Worm (Caenorhabditis elegans) whole organism, early embryonic: Measurements from ENCODE around the gene srt-70.

Experiments used
- F13C5.2 ChIP-seq: sonication (generic microtip); optimal IDR thresholded peaks from 2 replicates; lab custom pipeline; 2017; ENCODE audit warnings: mild to moderate bottlenecking, missing genetic modification characterization, inconsistent platforms, missing compliant biosample characterization
- ama-1 ChIP-seq: fragments of 150-350 bp; optimal IDR thresholded peaks from 2 replicates; lab custom pipeline; 2014
- flt-1 ChIP-seq: fragments of 200-800 bp; sonication (Bioruptor generic); IDR thresholded peaks from 2 replicates; pipeline ENCODE4 v1.3.6; 2022; ENCODE audit warnings: missing genetic modification characterization, missing compliant biosample characterization

- TF ChIP-seq ama-1 (lab: Kevin White, UChicago) (no peak), flt-1 (GFP tag; lab: Robert Waterston, UW) (no peak), F13C5.2 (no peak)
These were observed 18.7 kb upstream of the srt-70 start, which contains the start of gene B0238.9 for ce11 chrV:5278001-5278400.
